Worm (Caenorhabditis elegans) whole organism, early embryonic: ENCODE results near the gene cal-5.

Source experiments
- ama-1 ChIP-seq: fragments of 150-350 bp; optimal IDR thresholded peaks from 2 replicates; lab custom pipeline; 2014
- scrt-1 ChIP-seq: fragments of 200-800 bp; sonication (Bioruptor generic); IDR thresholded peaks from 2 replicates; pipeline ENCODE4 v1.3.6; 2022; ENCODE audit warnings: missing genetic modification characterization, missing compliant biosample characterization

DNA sequence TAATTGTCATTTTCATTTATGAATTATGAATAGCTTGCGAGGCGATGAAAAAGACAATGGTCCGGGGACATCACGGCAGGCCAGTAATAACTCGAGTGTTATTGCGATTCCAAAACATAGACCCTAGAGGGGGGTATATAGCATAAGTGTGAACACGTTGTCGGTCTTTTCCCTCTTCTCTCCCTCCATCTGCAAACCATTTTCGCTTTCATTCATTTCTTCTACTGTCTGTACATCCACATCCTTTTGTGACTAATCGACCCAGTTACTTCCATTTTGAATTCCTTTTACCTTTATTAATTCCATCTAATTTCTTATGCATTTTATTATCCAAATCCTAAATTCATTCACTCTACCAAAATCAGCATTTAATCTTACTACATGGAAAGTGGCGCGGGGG is 6.7 kb downstream of the cal-5 start:
- no peak for TF ChIP-seq ama-1 (lab: Kevin White, UChicago)
- no peak for TF ChIP-seq scrt-1 (GFP tag; lab: Robert Waterston, UW)
